Worm (Caenorhabditis elegans): ENCODE measurements around the gene C07A12.7.

Gene C07A12.7

ce11 chrX:4508209-4508608 is 13.7 kb downstream of the C07A12.7 start, which contains the start of gene rhi-1:
TSS of gene rhi-1 (plus strand) at chrX:4508509.
- peak in 1 of 2 experiments; percentile 13 for TF ChIP-seq lsy-2 (tag; optimal IDR thresholded peaks at IDR 0.05)
- TF ChIP-seq nhr-6 (tag; optimal IDR thresholded peaks at IDR 0.05) = no peak

ce11 chrX:4507122-4507681 is 14.7 kb downstream of the C07A12.7 start:
- TF ChIP-seq saeg-2 (GFP tag; IDR thresholded peaks at IDR 0.05) (no peak), T20F7.1 (GFP tag; optimal IDR thresholded peaks at IDR 0.05) (peak; percentile 13), hlh-30 (tag; optimal IDR thresholded peaks at IDR 0.05; ENCODE audit: insufficient read depth) (peak; percentile 22), zfp-2 (tag; optimal IDR thresholded peaks at IDR 0.05) (no peak), nhr-48 (tag; optimal IDR thresholded peaks at IDR 0.05) (peak; percentile 7), dmd-6 (GFP tag; IDR thresholded peaks at IDR 0.05) (peak; percentile 37), ZK546.5 (tag; optimal IDR thresholded peaks at IDR 0.05) (no peak), mxl-3 (GFP tag; optimal IDR thresholded peaks at IDR 0.05) (peak; percentile 20), dve-1 (tag; optimal IDR thresholded peaks at IDR 0.05; ENCODE audit: insufficient read depth) (peak; percentile 20), mxl-2 (GFP tag; conservative IDR thresholded peaks at IDR 0.05) (no peak), nhr-77 (tag; optimal IDR thresholded peaks at IDR 0.05) (peak; percentile 29), ceh-32 (tag; optimal IDR thresholded peaks at IDR 0.05; ENCODE audit: poor library complexity) (no peak), dmd-8 (GFP tag; IDR thresholded peaks at IDR 0.05) (no peak), hlh-11 (tag; optimal IDR thresholded peaks at IDR 0.05) (peak; percentile 49), daf-16 (GFP tag; optimal IDR thresholded peaks at IDR 0.05) (no peak), daf-16 (tag; optimal IDR thresholded peaks at IDR 0.05) (peak; percentile 76), hif-1 (tag; optimal IDR thresholded peaks at IDR 0.05) (no peak), daf-19 (GFP tag; conservative IDR thresholded peaks at IDR 0.05) (no peak), pqm-1 (tag; optimal IDR thresholded peaks at IDR 0.05) (peak; percentile 29), aly-2 (tag; optimal IDR thresholded peaks at IDR 0.05) (no peak), aha-1 (tag) (peak; percentile 54), mep-1 (tag; optimal IDR thresholded peaks at IDR 0.05) (peak; percentile 48), gei-8 (GFP tag; optimal IDR thresholded peaks at IDR 0.05) (no peak), nhr-25 (tag; optimal IDR thresholded peaks at IDR 0.05; ENCODE audit: borderline replicate concordance, insufficient read depth) (no peak), ceh-62 (tag; optimal IDR thresholded peaks at IDR 0.05) (no peak), nhr-28 (tag; optimal IDR thresholded peaks at IDR 0.05) (peak; percentile 77)

ce11 chrX:4504108-4504668 is 17.8 kb downstream of the C07A12.7 start, which contains the start of gene dgk-2:
TSS of gene dgk-2 (minus strand) at chrX:4504388.
- TF ChIP-seq ZK337.2 (GFP tag; IDR thresholded peaks at IDR 0.05) (no peak), nhr-28 (tag; optimal IDR thresholded peaks at IDR 0.05) (peak; percentile 22), ceh-32 (tag; optimal IDR thresholded peaks at IDR 0.05; ENCODE audit: poor library complexity) (no peak), lin-38 (GFP tag; IDR thresholded peaks at IDR 0.05) (no peak), mdl-1 (tag; optimal IDR thresholded peaks at IDR 0.05) (peak; percentile 33 to 83), nhr-10 (tag; optimal IDR thresholded peaks at IDR 0.05) (no peak), hlh-11 (tag; optimal IDR thresholded peaks at IDR 0.05) (peak; percentile 52), spr-3 (GFP tag; optimal IDR thresholded peaks at IDR 0.05) (no peak), unc-130 (GFP tag; optimal IDR thresholded peaks at IDR 0.05) (no peak), zip-2 (tag; optimal IDR thresholded peaks at IDR 0.05) (no peak), F37D6.2 (tag; optimal IDR thresholded peaks at IDR 0.05) (no peak), hlh-30 (tag; optimal IDR thresholded peaks at IDR 0.05; ENCODE audit: insufficient read depth) (peak; percentile 80), daf-19 (GFP tag; conservative IDR thresholded peaks at IDR 0.05) (0 out of 2 replicates have a peak, but pooled peaks have one; percentile 20), lin-39 (tag; optimal IDR thresholded peaks at IDR 0.05) (no peak), mep-1 (tag; optimal IDR thresholded peaks at IDR 0.05) (peak; percentile 15), F49E8.2 (tag; optimal IDR thresholded peaks at IDR 0.05; ENCODE audit: borderline replicate concordance) (no peak), mxl-3 (GFP tag; optimal IDR thresholded peaks at IDR 0.05) (peak; percentile 88), unc-39 (tag; optimal IDR thresholded peaks at IDR 0.05) (no peak), egl-43 (GFP tag; IDR thresholded peaks at IDR 0.05) (no peak), Y105C5A.15 (GFP tag; IDR thresholded peaks at IDR 0.05) (no peak), dmd-6 (GFP tag; IDR thresholded peaks at IDR 0.05) (peak; percentile 25; the same call in 1 of the 2 replicates), daf-16 (GFP tag; optimal IDR thresholded peaks at IDR 0.05) (no peak), daf-16 (tag; optimal IDR thresholded peaks at IDR 0.05) (peak; percentile 52), ceh-20 (GFP tag; IDR thresholded peaks at IDR 0.05) (no peak), hif-1 (tag; optimal IDR thresholded peaks at IDR 0.05) (peak in 1 of 2 experiments; percentile 3), ctbp-1 (GFP tag; IDR thresholded peaks at IDR 0.05) (no peak), unc-62 (GFP tag; optimal IDR thresholded peaks at IDR 0.05 in 1 of 2) (peak in 1 of 2 experiments; percentile 93), unc-62 (tag; optimal IDR thresholded peaks at IDR 0.05) (no peak), F44E2.7 (GFP tag; IDR thresholded peaks at IDR 0.05) (no peak)
